Worm (Caenorhabditis elegans) whole organism, young adult: ENCODE results near the gene nsy-1.

ENCODE experiments used
- B0035.1 ChIP-seq: sonication (generic microtip); optimal IDR thresholded peaks from 2 replicates; lab custom pipeline; 2016; ENCODE audit warnings: missing genetic modification characterization, mild to moderate bottlenecking, missing compliant biosample characterization, missing genotype, missing genetic modification reagents
- D2030.7 ChIP-seq: fragments of 200-800 bp; sonication (Bioruptor generic); IDR thresholded peaks from 2 replicates; pipeline ENCODE4 v1.3.6; 2022; ENCODE audit warnings: missing genetic modification reagents, missing genetic modification characterization, missing compliant biosample characterization
- F10E7.11 ChIP-seq: sonication (generic microtip); optimal IDR thresholded peaks from 2 replicates; lab custom pipeline; 2017; ENCODE audit warnings: mild to moderate bottlenecking, missing genetic modification characterization, moderate library complexity, missing compliant biosample characterization
- F22D6.2 ChIP-seq: sonication (generic microtip); optimal IDR thresholded peaks from 2 replicates; lab custom pipeline; 2016; ENCODE audit warnings: mild to moderate bottlenecking, missing genetic modification characterization, missing compliant biosample characterization
- F49E8.2 ChIP-seq: sonication (generic microtip); optimal IDR thresholded peaks from 3 replicates; lab custom pipeline; 2017; ENCODE audit warnings: missing genetic modification characterization, mild to moderate bottlenecking, missing compliant biosample characterization, antibody characterized with exemption, moderate library complexity; ENCODE audit not compliant: insufficient read depth
- F55B11.4 ChIP-seq: sonication (generic microtip); optimal IDR thresholded peaks from 2 replicates; lab custom pipeline; 2016; ENCODE audit warnings: missing compliant biosample characterization, missing genetic modification characterization, borderline replicate concordance; ENCODE audit not compliant: insufficient read depth
- F57A8.1 ChIP-seq: fragments of 200-800 bp; sonication (Bioruptor generic); optimal IDR thresholded peaks from 2 replicates; lab custom pipeline; 2018; ENCODE audit warnings: mild to moderate bottlenecking, missing genetic modification characterization, moderate library complexity, missing compliant biosample characterization
- F57C9.4 ChIP-seq: sonication (generic microtip); optimal IDR thresholded peaks from 2 replicates; lab custom pipeline; 2017; ENCODE audit warnings: mild to moderate bottlenecking, missing genetic modification characterization, missing compliant biosample characterization
- K11D2.4 ChIP-seq: fragments of 200-800 bp; sonication (Bioruptor generic); IDR thresholded peaks from 2 replicates; pipeline ENCODE4 v1.3.6; 2022; ENCODE audit warnings: missing genetic modification reagents, missing genetic modification characterization, missing compliant biosample characterization
- K12H6.12 ChIP-seq: fragments of 200-800 bp; sonication (Bioruptor generic); optimal IDR thresholded peaks from 2 replicates; lab custom pipeline; 2018; ENCODE audit warnings: mild to moderate bottlenecking, missing genetic modification characterization, missing compliant biosample characterization
- T07F8.4 ChIP-seq: sonication (generic microtip); optimal IDR thresholded peaks from 2 replicates; lab custom pipeline; 2016; ENCODE audit warnings: mild to moderate bottlenecking, missing genetic modification characterization, moderate library complexity, missing compliant biosample characterization
- T26A5.8 ChIP-seq: sonication (generic microtip); optimal IDR thresholded peaks from 2 replicates; lab custom pipeline; 2016; ENCODE audit warnings: missing genetic modification characterization, missing compliant biosample characterization
- Y53G8AR.9 ChIP-seq: fragments of 200-800 bp; sonication (Bioruptor generic); conservative IDR thresholded peaks from 2 replicates; pipeline ENCODE4 v1.3.6; 2022; ENCODE audit warnings: missing genetic modification reagents, missing genetic modification characterization, missing compliant biosample characterization
- Y79H2A.3 ChIP-seq: fragments of 200-800 bp; sonication (Bioruptor generic); conservative IDR thresholded peaks from 2 replicates; pipeline ENCODE4 v1.3.6; 2022; ENCODE audit warnings: missing genetic modification reagents, missing genetic modification characterization, missing compliant biosample characterization
- atf-7 ChIP-seq: sonication (generic microtip); optimal IDR thresholded peaks from 2 replicates; lab custom pipeline; 2017; ENCODE audit warnings: mild to moderate bottlenecking, missing genetic modification characterization, missing compliant biosample characterization
- bed-1 ChIP-seq: fragments of 200-800 bp; sonication (Bioruptor generic); IDR thresholded peaks from 2 replicates; pipeline ENCODE4 v1.3.6; 2022; ENCODE audit warnings: missing genetic modification reagents, missing genetic modification characterization, missing compliant biosample characterization
- ccch-3 ChIP-seq: fragments of 200-800 bp; sonication (Bioruptor generic); optimal IDR thresholded peaks from 2 replicates; lab custom pipeline; 2018; ENCODE audit warnings: mild to moderate bottlenecking, missing genetic modification characterization, missing compliant biosample characterization
- ceh-27 ChIP-seq: fragments of 200-800 bp; sonication (Bioruptor generic); optimal IDR thresholded peaks from 2 replicates; lab custom pipeline; 2018; ENCODE audit warnings: mild to moderate bottlenecking, missing genetic modification characterization, moderate library complexity, missing compliant biosample characterization
- ceh-40 ChIP-seq: fragments of 200-800 bp; sonication (Bioruptor generic); IDR thresholded peaks from 2 replicates; pipeline ENCODE4 v1.3.6; 2022; ENCODE audit warnings: missing genetic modification characterization, missing compliant biosample characterization
- ceh-79 ChIP-seq: sonication (generic microtip); optimal IDR thresholded peaks from 2 replicates; lab custom pipeline; 2017; ENCODE audit warnings: mild to moderate bottlenecking, missing genetic modification characterization, missing compliant biosample characterization
- die-1 ChIP-seq: sonication (generic microtip); optimal IDR thresholded peaks from 2 replicates; lab custom pipeline; 2016; ENCODE audit warnings: missing genotype, mild to moderate bottlenecking, missing genetic modification characterization, missing compliant biosample characterization
- dox-1 ChIP-seq: fragments of 200-800 bp; sonication (Bioruptor generic); IDR thresholded peaks from 2 replicates; pipeline ENCODE4 v1.3.6; 2022; ENCODE audit warnings: missing genetic modification reagents, missing genetic modification characterization, missing compliant biosample characterization
- dpff-1 ChIP-seq: sonication (generic microtip); optimal IDR thresholded peaks from 2 replicates; lab custom pipeline; 2017; ENCODE audit warnings: mild to moderate bottlenecking, missing genetic modification characterization, missing compliant biosample characterization
- dpl-1 ChIP-seq: fragments of 150-350 bp; optimal IDR thresholded peaks from 2 replicates; lab custom pipeline; 2014; ENCODE audit warnings: missing biosample characterization, missing genetic modification reagents, missing genetic modification characterization
- efl-1 ChIP-seq: fragments of 150-350 bp; optimal IDR thresholded peaks from 2 replicates; lab custom pipeline; 2014; ENCODE audit warnings: missing biosample characterization, missing genetic modification reagents, missing genetic modification characterization
- egl-18 ChIP-seq: fragments of 200-800 bp; sonication (Bioruptor generic); IDR thresholded peaks from 2 replicates; pipeline ENCODE4 v1.3.6; 2022; ENCODE audit warnings: missing genetic modification reagents, missing genetic modification characterization, missing compliant biosample characterization
- egrh-3 ChIP-seq: fragments of 200-800 bp; sonication (Bioruptor generic); IDR thresholded peaks from 2 replicates; pipeline ENCODE4 v1.3.6; 2022; ENCODE audit warnings: missing genetic modification reagents, missing genetic modification characterization, missing compliant biosample characterization
- hlh-12 ChIP-seq: sonication (generic microtip); optimal IDR thresholded peaks from 2 replicates; lab custom pipeline; 2016; ENCODE audit warnings: missing genetic modification characterization, missing compliant biosample characterization
- hrde-1 ChIP-seq: sonication (generic microtip); optimal IDR thresholded peaks from 2 replicates; lab custom pipeline; 2016; ENCODE audit warnings: missing genetic modification characterization, mild to moderate bottlenecking, missing compliant biosample characterization, moderate library complexity, missing genotype, missing genetic modification reagents, borderline replicate concordance
- lin-54 ChIP-seq: fragments of 200-800 bp; sonication (Bioruptor generic); optimal IDR thresholded peaks from 2 replicates; lab custom pipeline; 2018; ENCODE audit warnings: mild to moderate bottlenecking, missing genetic modification characterization, missing compliant biosample characterization
- lsl-1 ChIP-seq: fragments of 200-800 bp; sonication (Bioruptor generic); optimal IDR thresholded peaks from 2 replicates; lab custom pipeline; 2018; ENCODE audit warnings: mild to moderate bottlenecking, missing genetic modification characterization, moderate library complexity, missing compliant biosample characterization
- madf-10 ChIP-seq: sonication (generic microtip); optimal IDR thresholded peaks from 2 replicates; lab custom pipeline; 2016; ENCODE audit warnings: mild to moderate bottlenecking, missing genetic modification characterization, missing compliant biosample characterization
- madf-8 ChIP-seq: fragments of 200-800 bp; sonication (Bioruptor generic); conservative IDR thresholded peaks from 2 replicates; pipeline ENCODE4 v1.3.6; 2022; ENCODE audit warnings: missing genetic modification reagents, missing genetic modification characterization, missing compliant biosample characterization
- mes-4 ChIP-seq: sonication (generic microtip); optimal IDR thresholded peaks from 2 replicates; lab custom pipeline; 2016; ENCODE audit warnings: missing genotype, missing genetic modification characterization, missing compliant biosample characterization
- nfya-2 ChIP-seq: fragments of 200-800 bp; sonication (Bioruptor generic); IDR thresholded peaks from 2 replicates; pipeline ENCODE4 v1.3.6; 2022; ENCODE audit warnings: missing genetic modification reagents, missing genetic modification characterization, missing compliant biosample characterization
- nhr-90 ChIP-seq: sonication (generic microtip); optimal IDR thresholded peaks from 2 replicates; lab custom pipeline; 2016; ENCODE audit warnings: missing genotype, mild to moderate bottlenecking, missing genetic modification characterization, missing compliant biosample characterization
- pbrm-1 ChIP-seq: fragments of 200-800 bp; sonication (Bioruptor generic); IDR thresholded peaks from 2 replicates; pipeline ENCODE4 v1.3.6; 2022; ENCODE audit warnings: missing genetic modification reagents, missing genetic modification characterization, missing compliant biosample characterization
- snpc-1.1 ChIP-seq: sonication (generic microtip); optimal IDR thresholded peaks from 2 replicates; lab custom pipeline; 2017; ENCODE audit warnings: missing genetic modification characterization, mild to moderate bottlenecking, missing compliant biosample characterization, antibody characterized with exemption, moderate library complexity, missing genotype, missing genetic modification reagents; ENCODE audit not compliant: insufficient read depth
- unc-62 ChIP-seq: fragments of 150-350 bp; optimal IDR thresholded peaks from 2 replicates; lab custom pipeline; 2014; ENCODE audit warnings: missing biosample characterization, missing genetic modification reagents, missing genetic modification characterization
- xnd-1 ChIP-seq: sonication (generic microtip); optimal IDR thresholded peaks from 2 replicates; lab custom pipeline; 2016; ENCODE audit warnings: missing genotype, missing genetic modification reagents, missing genetic modification characterization, missing compliant biosample characterization
- zfh-2 ChIP-seq: fragments of 200-800 bp; sonication (Bioruptor generic); conservative IDR thresholded peaks from 2 replicates; pipeline ENCODE4 v1.3.6; 2022; ENCODE audit warnings: missing genetic modification reagents, missing genetic modification characterization, missing compliant biosample characterization
- ztf-3 ChIP-seq: fragments of 200-800 bp; sonication (Bioruptor generic); optimal IDR thresholded peaks from 2 replicates; lab custom pipeline; 2018; ENCODE audit warnings: mild to moderate bottlenecking, missing genetic modification characterization, missing compliant biosample characterization

The nsy-1 gene

DNA sequence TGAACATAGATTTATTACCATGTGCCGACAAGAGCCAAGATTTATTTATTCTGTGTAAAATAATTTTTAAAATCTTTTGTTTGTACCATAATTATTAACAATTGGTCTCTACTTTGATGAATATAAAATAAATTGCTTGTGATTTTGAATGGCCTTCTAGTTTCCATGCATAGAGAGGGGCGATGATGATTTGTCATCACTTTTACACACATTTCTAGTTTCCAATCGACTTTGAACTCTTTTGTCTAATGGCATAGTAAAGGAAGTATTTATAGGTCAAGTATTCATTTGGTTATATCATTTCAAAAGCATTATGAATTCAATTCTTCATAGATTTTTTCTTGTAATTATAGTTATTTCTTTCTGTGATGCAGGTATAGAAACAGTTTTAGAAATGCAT, 18.9 kb upstream of the nsy-1 start, which contains the start of gene F59A6.10:
F59A6.10 (plus strand) TSS at position 301 of the 400 bp plus-strand sequence.
- TF ChIP-seq F49E8.2: peak; percentile 12
- no peak for TF ChIP-seq F55B11.4 (tag; lab: Kevin White, UChicago)
- no peak for TF ChIP-seq pbrm-1 (GFP tag; lab: Robert Waterston, UW)
- TF ChIP-seq lsl-1 (GFP tag; lab: Kevin White, UChicago): peak; percentile 23
- TF ChIP-seq egrh-3 (GFP tag; lab: Robert Waterston, UW): no peak
- TF ChIP-seq hrde-1: peak; percentile 8
- no peak for TF ChIP-seq atf-7

DNA sequence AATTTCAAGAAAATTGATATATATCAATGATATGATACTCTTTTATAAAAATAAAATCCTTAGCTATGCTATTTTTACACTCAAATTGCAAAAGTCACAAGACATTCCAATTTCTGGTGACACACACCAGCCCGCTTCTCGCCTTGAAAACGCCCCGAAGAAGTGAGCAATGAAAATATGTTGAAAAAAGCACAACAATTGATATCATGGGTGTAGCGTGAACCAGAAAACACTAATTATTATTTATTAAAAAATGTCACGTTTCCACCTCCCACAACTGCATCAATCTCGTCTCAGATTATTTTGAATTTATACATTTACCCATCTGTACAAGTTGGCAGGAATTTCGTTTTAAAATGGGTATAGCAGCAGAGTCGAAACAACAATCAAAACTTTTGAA, 17.8 kb upstream of the nsy-1 start, which contains the start of gene F59A6.4:
F59A6.4 (plus strand) TSS at position 301 of the 400 bp plus-strand sequence.
- TF ChIP-seq F57C9.4 (tag; lab: Kevin White, UChicago) (no peak), Y79H2A.3 (GFP tag; lab: Robert Waterston, UW) (no peak), xnd-1 (tag; lab: Kevin White, UChicago) (no peak), ccch-3 (GFP tag; lab: Kevin White, UChicago) (no peak), T26A5.8 (tag; lab: Kevin White, UChicago) (no peak), K12H6.12 (tag; lab: Kevin White, UChicago) (no peak), D2030.7 (GFP tag; lab: Robert Waterston, UW) (no peak), nfya-2 (GFP tag; lab: Robert Waterston, UW) (no peak)

DNA sequence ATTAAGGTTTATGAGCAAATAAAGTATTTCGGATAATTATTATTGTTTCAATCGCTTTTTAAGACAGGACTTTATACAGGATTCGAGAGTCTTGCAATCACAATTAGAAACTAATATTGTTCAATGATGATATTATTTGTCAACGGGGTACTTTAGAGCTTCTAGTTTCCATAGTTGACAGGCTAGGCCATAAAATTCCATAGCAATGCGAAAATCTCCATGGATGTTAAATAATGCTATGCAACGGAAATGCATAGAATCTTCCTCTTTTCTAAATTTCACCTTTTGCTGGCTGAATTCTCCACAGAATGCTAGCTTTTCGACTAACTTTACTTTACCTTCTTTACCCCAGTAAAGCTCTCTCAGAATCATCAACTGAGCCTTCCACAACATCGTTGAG, 14.5 kb upstream of the nsy-1 start, which contains the start of gene F59A6.3:
F59A6.3 (plus strand) TSS at position 301 of the 400 bp plus-strand sequence.
- TF ChIP-seq ceh-27 (no peak), madf-10 (tag; lab: Kevin White, UChicago) (no peak), ztf-3 (GFP tag; lab: Kevin White, UChicago) (no peak), ceh-40 (GFP tag; lab: Robert Waterston, UW) (no peak), zfh-2 (GFP tag; lab: Robert Waterston, UW) (no peak), K11D2.4 (GFP tag; lab: Robert Waterston, UW) (no peak), egl-18 (GFP tag; lab: Robert Waterston, UW) (no peak), F22D6.2 (tag; lab: Kevin White, UChicago) (no peak), Y53G8AR.9 (GFP tag; lab: Robert Waterston, UW) (no peak), dpl-1 (GFP tag; lab: Kevin White, UChicago) (no peak), hlh-12 (tag; lab: Kevin White, UChicago) (no peak), T07F8.4 (tag; lab: Kevin White, UChicago) (no peak), dox-1 (no peak), ceh-79 (tag; lab: Kevin White, UChicago) (no peak), bed-1 (no peak), lin-54 (GFP tag; lab: Kevin White, UChicago) (no peak), F57A8.1 (GFP tag; lab: Kevin White, UChicago) (no peak), madf-8 (GFP tag; lab: Robert Waterston, UW) (no peak), F10E7.11 (tag; lab: Kevin White, UChicago) (no peak)

DNA sequence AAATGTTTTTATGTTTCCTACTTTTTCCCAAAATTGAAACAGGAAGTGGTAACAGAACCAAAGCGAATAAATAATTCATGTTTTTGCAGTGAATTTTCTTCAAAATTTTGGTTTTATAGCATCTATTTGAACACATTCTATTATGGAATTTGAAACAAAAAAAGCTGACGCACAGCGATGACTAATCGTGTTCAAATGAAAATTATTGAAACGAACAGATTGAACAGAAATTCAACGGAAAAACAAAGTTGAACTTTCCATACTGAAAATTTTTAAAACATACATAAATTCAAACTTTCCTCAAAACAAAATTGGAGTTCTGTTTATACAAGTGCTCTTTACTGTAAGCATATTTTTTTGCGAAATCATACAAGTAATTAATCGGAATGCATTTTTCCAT, 10.6 kb upstream of the nsy-1 start, which contains the start of gene F59A6.12:
F59A6.12 (minus strand) TSS at position 101 of the 400 bp plus-strand sequence.
- TF ChIP-seq dpff-1 (tag; lab: Kevin White, UChicago) (no peak), mes-4 (no peak), snpc-1.1 (tag; lab: Kevin White, UChicago) (no peak), Y53G8AR.9 (GFP tag; lab: Robert Waterston, UW) (no peak), B0035.1 (tag; lab: Kevin White, UChicago) (no peak), efl-1 (GFP tag; lab: Kevin White, UChicago) (no peak), die-1 (tag; lab: Kevin White, UChicago) (no peak), egl-18 (GFP tag; lab: Robert Waterston, UW) (no peak), nhr-90 (tag; lab: Kevin White, UChicago) (no peak), unc-62 (GFP tag; lab: Kevin White, UChicago) (no peak)
- TF ChIP-seq, all 124 proteins: peak for 0
